Fruit fly (Drosophila melanogaster) whole organism, embryonic: ENCODE results near the gene CG2955.

Experiments used
- Asciz ChIP-seq: fragments of 200-800 bp; sonication (Bioruptor generic); optimal IDR thresholded peaks from 2 replicates; lab custom pipeline; 2017; ENCODE audit warnings: missing biosample characterization, mild to moderate bottlenecking, missing genetic modification characterization, missing genetic modification reagents
- B-H1 ChIP-seq: fragments of 200-800 bp; sonication (Bioruptor generic); IDR thresholded peaks from 3 replicates; pipeline ENCODE4 v1.3.6; 2022; ENCODE audit warnings: missing biosample characterization, missing genetic modification characterization
- Bdp1 ChIP-seq: fragments of 200-800 bp; sonication (Bioruptor generic); optimal IDR thresholded peaks from 3 replicates; lab custom pipeline; 2016; ENCODE audit warnings: missing biosample characterization, missing genetic modification characterization
- CG11456 ChIP-seq: fragments of 200-800 bp; sonication (Bioruptor generic); IDR thresholded peaks from 3 replicates; pipeline ENCODE4 v1.3.6; 2022; ENCODE audit warnings: missing biosample characterization, missing genetic modification characterization
- CG11695 ChIP-seq: fragments of 200-800 bp; sonication (Bioruptor generic); IDR thresholded peaks from 3 replicates; pipeline ENCODE4 v1.3.6; 2022; ENCODE audit warnings: missing biosample characterization, missing genetic modification characterization
- CG11723 ChIP-seq: fragments of 200-800 bp; sonication (Bioruptor generic); optimal IDR thresholded peaks from 2 replicates; lab custom pipeline; 2017; ENCODE audit warnings: missing biosample characterization, mild to moderate bottlenecking, missing genetic modification characterization
- CG12071 ChIP-seq: fragments of 200-800 bp; sonication (Bioruptor generic); optimal IDR thresholded peaks from 3 replicates; lab custom pipeline; 2018; ENCODE audit warnings: missing biosample characterization, mild to moderate bottlenecking, missing genetic modification characterization
- CG12104 ChIP-seq: fragments of 200-800 bp; sonication (Bioruptor generic); optimal IDR thresholded peaks from 3 replicates; lab custom pipeline; 2016; ENCODE audit warnings: missing biosample characterization, missing genetic modification characterization
- CG12219 ChIP-seq: fragments of 200-800 bp; sonication (Bioruptor generic); optimal IDR thresholded peaks from 3 replicates; lab custom pipeline; 2018; ENCODE audit warnings: missing biosample characterization, mild to moderate bottlenecking, missing genetic modification characterization
- CG12391 ChIP-seq: fragments of 200-800 bp; sonication (Bioruptor generic); optimal IDR thresholded peaks from 3 replicates; lab custom pipeline; 2018; ENCODE audit warnings: missing biosample characterization, mild to moderate bottlenecking, missing genetic modification characterization, moderate library complexity
- CG14050 ChIP-seq: fragments of 200-800 bp; sonication (Bioruptor generic); IDR thresholded peaks from 3 replicates; pipeline ENCODE4 v1.3.6; 2022; ENCODE audit warnings: missing biosample characterization, missing genetic modification characterization
- CG14441 ChIP-seq: fragments of 200-800 bp; sonication (Bioruptor generic); IDR thresholded peaks from 2 replicates; pipeline ENCODE4 v1.3.6; 2022; ENCODE audit warnings: missing biosample characterization, missing genetic modification characterization
- CG1529 ChIP-seq: fragments of 200-800 bp; sonication (Bioruptor generic); optimal IDR thresholded peaks from 3 replicates; lab custom pipeline; 2018; ENCODE audit warnings: missing biosample characterization, missing genetic modification characterization
- CG15479 ChIP-seq: fragments of 200-800 bp; sonication (Bioruptor generic); optimal IDR thresholded peaks from 3 replicates; lab custom pipeline; 2019; ENCODE audit warnings: missing biosample characterization, mild to moderate bottlenecking, missing genetic modification characterization, moderate library complexity
- CG16815 ChIP-seq: fragments of 200-800 bp; sonication (Bioruptor generic); optimal IDR thresholded peaks from 3 replicates; lab custom pipeline; 2017; ENCODE audit warnings: missing biosample characterization, mild to moderate bottlenecking, missing genetic modification characterization
- CG2202 ChIP-seq: fragments of 200-800 bp; sonication (Bioruptor generic); optimal IDR thresholded peaks from 2 replicates; lab custom pipeline; 2018; ENCODE audit warnings: missing biosample characterization, mild to moderate bottlenecking, missing genetic modification characterization
- CG4707 ChIP-seq: fragments of 200-800 bp; sonication (Bioruptor generic); optimal IDR thresholded peaks from 2 replicates; lab custom pipeline; 2018; ENCODE audit warnings: missing biosample characterization, mild to moderate bottlenecking, missing genetic modification characterization, moderate library complexity
- CG4730 ChIP-seq: fragments of 200-800 bp; sonication (Bioruptor generic); IDR thresholded peaks from 2 replicates; pipeline ENCODE4 v1.3.6; 2022; ENCODE audit warnings: missing biosample characterization, missing genetic modification characterization
- CG6854 ChIP-seq: fragments of 200-800 bp; sonication (Bioruptor generic); optimal IDR thresholded peaks from 3 replicates; lab custom pipeline; 2017; ENCODE audit warnings: missing biosample characterization, mild to moderate bottlenecking, missing genetic modification characterization
- CG8359 ChIP-seq: fragments of 200-800 bp; sonication (Bioruptor generic); optimal IDR thresholded peaks from 2 replicates; lab custom pipeline; 2017; ENCODE audit warnings: missing biosample characterization, mild to moderate bottlenecking, missing genetic modification characterization, borderline replicate concordance
- CG8944 ChIP-seq: fragments of 200-800 bp; sonication (Bioruptor generic); optimal IDR thresholded peaks from 3 replicates; lab custom pipeline; 2016; ENCODE audit warnings: missing biosample characterization, missing genetic modification characterization
- Dad ChIP-seq: fragments of 200-800 bp; sonication (Bioruptor generic); optimal IDR thresholded peaks from 3 replicates; lab custom pipeline; 2016; ENCODE audit warnings: missing biosample characterization, missing genetic modification characterization
- Doc2 ChIP-seq: fragments of 200-800 bp; sonication (Bioruptor generic); IDR thresholded peaks from 2 replicates; pipeline ENCODE4 v1.3.6; 2022; ENCODE audit warnings: missing biosample characterization, missing genetic modification characterization
- ERR ChIP-seq: fragments of 200-800 bp; sonication (Bioruptor generic); optimal IDR thresholded peaks from 2 replicates; lab custom pipeline; 2016; ENCODE audit warnings: missing biosample characterization, missing genetic modification characterization
- Lim3 ChIP-seq: fragments of 200-800 bp; sonication (Bioruptor generic); IDR thresholded peaks from 2 replicates; pipeline ENCODE4 v1.3.6; 2022; ENCODE audit warnings: missing biosample characterization, missing genetic modification characterization
- MTF-1 ChIP-seq: fragments of 200-800 bp; sonication (Bioruptor generic); optimal IDR thresholded peaks from 2 replicates; lab custom pipeline; 2018; ENCODE audit warnings: missing biosample characterization, mild to moderate bottlenecking, missing genetic modification characterization, borderline replicate concordance
- Meics ChIP-seq: fragments of 200-800 bp; sonication (Bioruptor generic); optimal IDR thresholded peaks from 2 replicates; lab custom pipeline; 2017; ENCODE audit warnings: missing biosample characterization, mild to moderate bottlenecking, missing genetic modification characterization
- Nf-YA ChIP-seq: fragments of 200-800 bp; sonication (Bioruptor generic); IDR thresholded peaks from 2 replicates; pipeline ENCODE4 v1.3.6; 2022; ENCODE audit warnings: missing biosample characterization, missing genetic modification characterization
- Oli ChIP-seq: fragments of 200-800 bp; sonication (Bioruptor generic); optimal IDR thresholded peaks from 2 replicates; lab custom pipeline; 2018; ENCODE audit warnings: missing biosample characterization, mild to moderate bottlenecking, missing genetic modification characterization, moderate library complexity
- Scr ChIP-seq: fragments of 200-800 bp; sonication (Bioruptor generic); IDR thresholded peaks from 2 replicates; pipeline ENCODE4 v1.3.6; 2022; ENCODE audit warnings: missing biosample characterization, missing genetic modification characterization; ENCODE audit not compliant: partially characterized antibody
- Sry-δ ChIP-seq: fragments of 200-800 bp; sonication (Bioruptor generic); optimal IDR thresholded peaks from 2 replicates; lab custom pipeline; 2016; ENCODE audit warnings: missing biosample characterization, missing genetic modification characterization
- Stat92E ChIP-seq, 3 experiments: fragments of >200 bp in 2 of 3; fragments of 200-800 bp in 1 of 3; sonication (Bioruptor generic) in 1 of 3; optimal IDR thresholded peaks; 2 replicates each; lab custom pipeline; 2017 to 2019; ENCODE audit warnings: missing biosample characterization in 3 of 3, missing genetic modification characterization in 3 of 3, mild to moderate bottlenecking in 1 of 3, moderate library complexity in 1 of 3
- Vsx1 ChIP-seq: fragments of 200-800 bp; sonication (Bioruptor generic); optimal IDR thresholded peaks from 2 replicates; lab custom pipeline; 2017; ENCODE audit warnings: missing biosample characterization, mild to moderate bottlenecking, missing genetic modification characterization, missing genetic modification reagents
- amos ChIP-seq: fragments of 200-800 bp; sonication (Bioruptor generic); IDR thresholded peaks from 2 replicates; pipeline ENCODE4 v1.3.6; 2022; ENCODE audit warnings: missing biosample characterization, missing genetic modification characterization; ENCODE audit not compliant: partially characterized antibody
- crc ChIP-seq: fragments of 200-800 bp; sonication (Bioruptor generic); optimal IDR thresholded peaks from 2 replicates; lab custom pipeline; 2016; ENCODE audit warnings: missing biosample characterization, missing genetic modification characterization
- dpn ChIP-seq, 2 experiments: fragments of 200-800 bp; sonication (Bioruptor generic); optimal IDR thresholded peaks; 3 replicates each; lab custom pipeline; 2016; ENCODE audit warnings: missing biosample characterization in 2 of 2, missing genetic modification characterization in 2 of 2
- en ChIP-seq: fragments of 200-800 bp; sonication (Bioruptor generic); optimal IDR thresholded peaks from 2 replicates; lab custom pipeline; 2016; ENCODE audit warnings: missing biosample characterization, missing genetic modification characterization
- fd3F ChIP-seq: fragments of 200-800 bp; sonication (Bioruptor generic); optimal IDR thresholded peaks from 2 replicates; lab custom pipeline; 2018; ENCODE audit warnings: missing biosample characterization, mild to moderate bottlenecking, missing genetic modification characterization, moderate library complexity
- fd64A ChIP-seq: fragments of 200-800 bp; sonication (Bioruptor generic); optimal IDR thresholded peaks from 3 replicates; lab custom pipeline; 2018; ENCODE audit warnings: missing biosample characterization, mild to moderate bottlenecking, missing genetic modification characterization
- jigr1 ChIP-seq: fragments of 200-800 bp; sonication (Bioruptor generic); IDR thresholded peaks from 3 replicates; pipeline ENCODE4 v1.3.6; 2022; ENCODE audit warnings: missing biosample characterization, missing genetic modification characterization
- lola ChIP-seq, 3 experiments: fragments of >200 bp in 2 of 3; fragments of 200-800 bp in 1 of 3; sonication (Bioruptor generic) in 1 of 3; optimal IDR thresholded peaks; 2 replicates each; lab custom pipeline; 2017 to 2019; ENCODE audit warnings: missing biosample characterization in 3 of 3, missing genetic modification characterization in 3 of 3, mild to moderate bottlenecking in 1 of 3, moderate library complexity in 1 of 3
- mld ChIP-seq: fragments of 200-800 bp; sonication (Bioruptor generic); IDR thresholded peaks from 3 replicates; pipeline ENCODE4 v1.3.6; 2022; ENCODE audit warnings: missing biosample characterization, missing genetic modification characterization; ENCODE audit not compliant: partially characterized antibody
- pros ChIP-seq: fragments of 200-800 bp; sonication (Bioruptor generic); optimal IDR thresholded peaks from 3 replicates; lab custom pipeline; 2019; ENCODE audit warnings: missing biosample characterization, mild to moderate bottlenecking, missing genetic modification characterization, moderate library complexity
- pzg ChIP-seq: fragments of 200-800 bp; sonication (Bioruptor generic); optimal IDR thresholded peaks from 3 replicates; lab custom pipeline; 2018; ENCODE audit warnings: missing biosample characterization, mild to moderate bottlenecking, missing genetic modification characterization, moderate library complexity
- ro ChIP-seq: fragments of 200-800 bp; sonication (Bioruptor generic); IDR thresholded peaks from 2 replicates; pipeline ENCODE4 v1.3.6; 2022; ENCODE audit warnings: missing biosample characterization, missing genetic modification characterization
- run ChIP-seq: fragments of 200-800 bp; sonication (Bioruptor generic); optimal IDR thresholded peaks from 3 replicates; lab custom pipeline; 2018; ENCODE audit warnings: missing biosample characterization, mild to moderate bottlenecking, missing genetic modification characterization
- sima ChIP-seq: fragments of 200-800 bp; sonication (Bioruptor generic); optimal IDR thresholded peaks from 2 replicates; lab custom pipeline; 2016; ENCODE audit warnings: missing biosample characterization, missing genetic modification characterization
- zfh1 ChIP-seq: fragments of 200-800 bp; sonication (Bioruptor generic); IDR thresholded peaks from 3 replicates; pipeline ENCODE4 v1.3.6; 2022; ENCODE audit warnings: missing biosample characterization, missing genetic modification characterization

CG2955 gene

DNA sequence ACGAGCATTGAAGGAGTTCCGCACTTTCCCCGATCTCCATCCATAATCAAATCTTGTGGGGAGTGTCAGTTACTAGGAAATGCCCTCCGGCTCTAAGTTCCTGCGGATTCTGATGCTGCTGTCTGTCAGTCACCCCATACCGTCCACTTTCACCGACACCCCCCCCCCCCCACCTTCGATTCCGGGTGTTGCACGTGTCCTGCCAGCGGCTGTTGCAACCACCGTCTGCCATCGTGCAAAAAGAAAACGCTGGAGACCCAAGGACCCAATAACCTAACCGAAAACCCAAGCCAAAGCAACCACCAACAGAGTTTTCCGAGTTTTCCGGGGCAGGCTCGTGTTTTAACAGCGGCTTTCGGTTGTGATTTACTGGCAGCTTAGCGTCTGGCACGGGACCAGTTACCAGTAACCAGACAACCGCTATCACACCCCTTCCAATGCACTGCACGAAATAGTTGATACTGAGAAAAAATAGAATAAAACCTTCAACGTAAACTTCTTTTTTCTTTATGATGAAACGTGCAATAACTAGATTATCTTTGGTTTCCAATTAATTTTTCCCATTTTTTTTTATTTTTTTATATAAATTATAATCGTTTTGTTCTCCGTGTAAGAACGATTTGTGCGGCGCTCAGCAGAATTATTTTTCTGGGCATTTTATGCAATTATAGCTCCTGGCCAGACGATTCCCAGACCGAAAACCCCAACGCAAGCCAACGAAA is 24.3 kb upstream of the CG2955 start (continued):
- TF ChIP-seq fd3F (GFP tag; lab: Kevin White, UChicago), result no peak
- no peak for TF ChIP-seq CG8944 (GFP tag; lab: Kevin White, UChicago)
- peak; percentile 6 for TF ChIP-seq CG4707
- TF ChIP-seq CG11695 (GFP tag; lab: Robert Waterston, UW), result 0 out of 3 replicates have a peak, but pooled peaks have one; percentile 42
- peak; percentile 41 for TF ChIP-seq CG2202 (tag; lab: Kevin White, UChicago)
- no peak for TF ChIP-seq sima (GFP tag; lab: Kevin White, UChicago)
- 0 out of 3 replicates have a peak, but pooled peaks have one; percentile 13 for TF ChIP-seq CG14050
- no peak for TF ChIP-seq ERR (GFP tag; lab: Kevin White, UChicago)
- peak; percentile 30 for TF ChIP-seq Vsx1 (GFP tag; lab: Kevin White, UChicago)
- TF ChIP-seq CG11723 (GFP tag; lab: Kevin White, UChicago), result peak; percentile 20
- TF ChIP-seq CG12071 (GFP tag; lab: Kevin White, UChicago), result no peak
- no peak for TF ChIP-seq CG6854 (GFP tag; lab: Kevin White, UChicago)
- TF ChIP-seq CG11456 (GFP tag; lab: Robert Waterston, UW), result no peak
- TF ChIP-seq Stat92E (GFP tag; optimal IDR thresholded peaks at IDR 0.05; lab: Kevin White, UChicago), result no peak
- TF ChIP-seq en (GFP tag; lab: Kevin White, UChicago), result no peak
- no peak for TF ChIP-seq pzg
- TF ChIP-seq Sry-δ, result no peak
- TF ChIP-seq Dad (GFP tag; lab: Kevin White, UChicago), result peak; percentile 26
- peak; percentile 56 for TF ChIP-seq Meics
- no peak for TF ChIP-seq CG16815
- no peak for TF ChIP-seq Lim3
- peak; percentile 73 for TF ChIP-seq Asciz
- no peak for TF ChIP-seq CG4730 (GFP tag; lab: Robert Waterston, UW)
- TF ChIP-seq crc (GFP tag; lab: Kevin White, UChicago), result no peak
- no peak for TF ChIP-seq jigr1 (GFP tag; lab: Robert Waterston, UW)
- peak; percentile 27 for TF ChIP-seq MTF-1 (GFP tag; lab: Kevin White, UChicago)
- TF ChIP-seq amos, result no peak
- TF ChIP-seq CG12219 (GFP tag; lab: Kevin White, UChicago), result peak; percentile 25
- TF ChIP-seq mld (GFP tag; lab: Robert Waterston, UW), result no peak
- peak; percentile 53 for TF ChIP-seq CG8359 (GFP tag; lab: Kevin White, UChicago)
- peak; percentile 43 for TF ChIP-seq CG1529
- peak; percentile 77 for TF ChIP-seq CG12391
- TF ChIP-seq zfh1 (GFP tag; lab: Robert Waterston, UW), result peak; percentile 66; the same call in 2 of the 3 replicates
- TF ChIP-seq Oli (tag; lab: Kevin White, UChicago), result peak; percentile 70
- 0 out of 2 replicates have a peak, but pooled peaks have one; percentile 18 for TF ChIP-seq ro (GFP tag; lab: Robert Waterston, UW)
- no peak for TF ChIP-seq fd64A (GFP tag; lab: Kevin White, UChicago)
- no peak for TF ChIP-seq CG15479 (GFP tag; lab: Kevin White, UChicago)
- TF ChIP-seq pros, result peak; percentile 64
- TF ChIP-seq dpn (GFP tag; optimal IDR thresholded peaks at IDR 0.05; lab: Kevin White, UChicago), result peak; percentile 11 to 35
- TF ChIP-seq Bdp1, result no peak
- TF ChIP-seq Doc2 (GFP tag; lab: Robert Waterston, UW), result no peak
- peak; percentile 11 for TF ChIP-seq run (tag; lab: Kevin White, UChicago)
- TF ChIP-seq Nf-YA (GFP tag; lab: Robert Waterston, UW), result no peak
- peak; percentile 55; the same call in 1 of the 3 replicates for TF ChIP-seq B-H1 (GFP tag; lab: Robert Waterston, UW)
- no peak for TF ChIP-seq Scr
- TF ChIP-seq lola (GFP tag; optimal IDR thresholded peaks at IDR 0.05; lab: Kevin White, UChicago), result peak in 1 of 3 experiments; percentile 84
- TF ChIP-seq CG12104 (GFP tag; lab: Kevin White, UChicago), result peak; percentile 22
- TF ChIP-seq CG14441, result 0 out of 2 replicates have a peak, but pooled peaks have one; percentile 10
